Worm (Caenorhabditis elegans): Measurements from ENCODE around the gene col-166.
A peak's percentile ranks its signal among the peaks of the same experiment; 100 is the strongest.

col-166 gene

ce11 chrX:6253899-6254670 lies 25.7 kb upstream of the col-166 start:
- TF ChIP-seq nhr-25 (tag; optimal IDR thresholded peaks at IDR 0.05; ENCODE audit: borderline replicate concordance, insufficient read depth): peak; percentile 54
- no peak for TF ChIP-seq Y105C5A.15 (GFP tag; IDR thresholded peaks at IDR 0.05)
- peak in 1 of 2 experiments; percentile 83 for TF ChIP-seq unc-62 (GFP tag; optimal IDR thresholded peaks at IDR 0.05 in 1 of 2)
- no peak for TF ChIP-seq unc-62 (tag; optimal IDR thresholded peaks at IDR 0.05)
- TF ChIP-seq ceh-32 (tag; optimal IDR thresholded peaks at IDR 0.05; ENCODE audit: poor library complexity): no peak
- no peak; the same call in 1 of the 2 replicates for TF ChIP-seq set-16 (GFP tag; IDR thresholded peaks at IDR 0.05)
- TF ChIP-seq madf-5 (GFP tag; IDR thresholded peaks at IDR 0.05): no peak
- 0 out of 2 replicates have a peak, but pooled peaks have one; percentile 14 for TF ChIP-seq madf-9 (GFP tag; conservative IDR thresholded peaks at IDR 0.05)
- TF ChIP-seq F37D6.2 (tag; optimal IDR thresholded peaks at IDR 0.05): no peak
- TF ChIP-seq T20F7.1 (GFP tag; optimal IDR thresholded peaks at IDR 0.05): no peak
- no peak for TF ChIP-seq egl-27 (tag; optimal IDR thresholded peaks at IDR 0.05)
- TF ChIP-seq F10B5.3 (tag; optimal IDR thresholded peaks at IDR 0.05): no peak
- no peak for TF ChIP-seq ztf-11 (tag; optimal IDR thresholded peaks at IDR 0.05)
- TF ChIP-seq jun-1 (tag; optimal IDR thresholded peaks at IDR 0.05): peak; percentile 25
- no peak for TF ChIP-seq fkh-10 (GFP tag; optimal IDR thresholded peaks at IDR 0.05)
- TF ChIP-seq mdt-29 (GFP tag; IDR thresholded peaks at IDR 0.05): peak; percentile 65
- peak; percentile 30; the same call in 1 of the 2 replicates for TF ChIP-seq nhr-42 (GFP tag; IDR thresholded peaks at IDR 0.05)
- TF ChIP-seq ama-1 (optimal IDR thresholded peaks at IDR 0.05): peak; percentile 73
- no peak for TF ChIP-seq lin-29 (GFP tag; IDR thresholded peaks at IDR 0.05)
- no peak for TF ChIP-seq D1046.2 (GFP tag; IDR thresholded peaks at IDR 0.05)
- peak; percentile 42 for TF ChIP-seq nhr-76 (tag; optimal IDR thresholded peaks at IDR 0.05)
- TF ChIP-seq ZK337.2 (GFP tag; IDR thresholded peaks at IDR 0.05): no peak; the same call in 1 of the 2 replicates
- no peak for TF ChIP-seq skn-1 (tag; optimal IDR thresholded peaks at IDR 0.05)
- peak; percentile 68 for TF ChIP-seq zfp-3 (GFP tag; conservative IDR thresholded peaks at IDR 0.05)
- peak; percentile 60 for TF ChIP-seq mes-2 (tag; optimal IDR thresholded peaks at IDR 0.05; ENCODE audit: poor library complexity, severe bottlenecking)
- no peak for TF ChIP-seq nhr-6 (tag; optimal IDR thresholded peaks at IDR 0.05)
- TF ChIP-seq nhr-237 (tag; optimal IDR thresholded peaks at IDR 0.05): no peak
- TF ChIP-seq aha-1 (tag): peak; percentile 95
- TF ChIP-seq tag-97 (GFP tag; IDR thresholded peaks at IDR 0.05): no peak
- no peak for TF ChIP-seq Y75B8A.6 (GFP tag; IDR thresholded peaks at IDR 0.05)
- TF ChIP-seq pqm-1 (tag; optimal IDR thresholded peaks at IDR 0.05): no peak
- TF ChIP-seq ztf-7 (tag; optimal IDR thresholded peaks at IDR 0.05): peak; percentile 49
- no peak; the same call in 1 of the 2 replicates for TF ChIP-seq snpc-1.2 (GFP tag; IDR thresholded peaks at IDR 0.05)
- TF ChIP-seq nhr-48 (tag; optimal IDR thresholded peaks at IDR 0.05): peak; percentile 1
- TF ChIP-seq dmd-9 (GFP tag; IDR thresholded peaks at IDR 0.05): no peak
- TF ChIP-seq zag-1 (tag; optimal IDR thresholded peaks at IDR 0.05): no peak
- no peak for TF ChIP-seq lin-1 (GFP tag; IDR thresholded peaks at IDR 0.05)
- peak; percentile 32 for TF ChIP-seq spr-1 (tag; optimal IDR thresholded peaks at IDR 0.05)
- TF ChIP-seq pha-4 (GFP tag; IDR thresholded peaks at IDR 0.05): no peak
- no peak for TF ChIP-seq pha-4 (tag; optimal IDR thresholded peaks at IDR 0.05)
- TF ChIP-seq dve-1 (tag; optimal IDR thresholded peaks at IDR 0.05; ENCODE audit: insufficient read depth): peak; percentile 53
- no peak for TF ChIP-seq ceh-62 (tag; optimal IDR thresholded peaks at IDR 0.05)
- TF ChIP-seq mxl-3 (GFP tag; optimal IDR thresholded peaks at IDR 0.05): peak; percentile 73
- no peak for TF ChIP-seq lin-13 (GFP tag; optimal IDR thresholded peaks at IDR 0.05)
- no peak for TF ChIP-seq F26F4.8 (GFP tag; conservative IDR thresholded peaks at IDR 0.05)
- TF ChIP-seq nhr-77 (tag; optimal IDR thresholded peaks at IDR 0.05): no peak
- peak; percentile 53; the same call in 1 of the 2 replicates for TF ChIP-seq tra-1 (GFP tag; IDR thresholded peaks at IDR 0.05)
- peak in 1 of 2 experiments; percentile 62 for TF ChIP-seq mdl-1 (tag; optimal IDR thresholded peaks at IDR 0.05)
- TF ChIP-seq lin-15B (tag; optimal IDR thresholded peaks at IDR 0.05): no peak
- no peak for TF ChIP-seq sdz-12 (GFP tag; optimal IDR thresholded peaks at IDR 0.05)
- TF ChIP-seq zip-11 (GFP tag; IDR thresholded peaks at IDR 0.05): no peak
